Fruit fly (Drosophila melanogaster) whole organism, embryonic: ENCODE measurements around the gene Jupiter.

Experiments used
- ATbp ChIP-seq: fragments of 200-800 bp; sonication (Bioruptor generic); optimal IDR thresholded peaks from 2 replicates; lab custom pipeline; 2017; ENCODE audit warnings: missing biosample characterization, mild to moderate bottlenecking, missing genetic modification characterization, missing genetic modification reagents
- Adf1 ChIP-seq: fragments of 200-800 bp; sonication (Bioruptor generic); IDR thresholded peaks from 2 replicates; pipeline ENCODE4 v1.3.6; 2022; ENCODE audit warnings: missing biosample characterization, missing genetic modification characterization
- Atf3 ChIP-seq: fragments of 200-800 bp; sonication (Bioruptor generic); optimal IDR thresholded peaks from 3 replicates; lab custom pipeline; 2016; ENCODE audit warnings: missing biosample characterization, missing genetic modification characterization
- Bgb ChIP-seq: fragments of 200-800 bp; sonication (Bioruptor generic); IDR thresholded peaks from 2 replicates; pipeline ENCODE4 v1.3.6; 2022; ENCODE audit warnings: missing biosample characterization, missing genetic modification characterization; ENCODE audit not compliant: partially characterized antibody
- CG10209 ChIP-seq: fragments of 200-800 bp; sonication (Bioruptor generic); optimal IDR thresholded peaks from 3 replicates; lab custom pipeline; 2017; ENCODE audit warnings: missing biosample characterization, mild to moderate bottlenecking, missing genetic modification characterization, missing genetic modification reagents
- CG11695 ChIP-seq: fragments of 200-800 bp; sonication (Bioruptor generic); IDR thresholded peaks from 3 replicates; pipeline ENCODE4 v1.3.6; 2022; ENCODE audit warnings: missing biosample characterization, missing genetic modification characterization
- CG11723 ChIP-seq: fragments of 200-800 bp; sonication (Bioruptor generic); optimal IDR thresholded peaks from 2 replicates; lab custom pipeline; 2017; ENCODE audit warnings: missing biosample characterization, mild to moderate bottlenecking, missing genetic modification characterization
- CG14014 ChIP-seq: fragments of 200-800 bp; sonication (Bioruptor generic); IDR thresholded peaks from 2 replicates; pipeline ENCODE4 v1.3.6; 2022; ENCODE audit warnings: missing biosample characterization, missing genetic modification characterization
- CG15073 ChIP-seq: fragments of 200-800 bp; sonication (Bioruptor generic); optimal IDR thresholded peaks from 2 replicates; lab custom pipeline; 2016; ENCODE audit warnings: missing biosample characterization, missing genetic modification characterization
- CG1603 ChIP-seq: fragments of 200-800 bp; sonication (Bioruptor generic); optimal IDR thresholded peaks from 2 replicates; lab custom pipeline; 2019; ENCODE audit warnings: missing biosample characterization, mild to moderate bottlenecking, missing genetic modification characterization, moderate library complexity
- CG1792 ChIP-seq: fragments of 200-800 bp; sonication (Bioruptor generic); optimal IDR thresholded peaks from 2 replicates; lab custom pipeline; 2016; ENCODE audit warnings: missing biosample characterization, missing genetic modification characterization
- CG2202 ChIP-seq: fragments of 200-800 bp; sonication (Bioruptor generic); optimal IDR thresholded peaks from 2 replicates; lab custom pipeline; 2018; ENCODE audit warnings: missing biosample characterization, mild to moderate bottlenecking, missing genetic modification characterization
- CG31388 ChIP-seq: fragments of 200-800 bp; sonication (Bioruptor generic); optimal IDR thresholded peaks from 2 replicates; lab custom pipeline; 2016; ENCODE audit warnings: missing biosample characterization, missing genetic modification characterization
- CG33557 ChIP-seq: fragments of 200-800 bp; sonication (Bioruptor generic); optimal IDR thresholded peaks from 2 replicates; lab custom pipeline; 2019; ENCODE audit warnings: missing biosample characterization, mild to moderate bottlenecking, missing genetic modification characterization, moderate library complexity
- CG34224 ChIP-seq: fragments of 200-800 bp; sonication (Bioruptor generic); IDR thresholded peaks from 3 replicates; pipeline ENCODE4 v1.3.6; 2022; ENCODE audit warnings: missing biosample characterization, missing genetic modification characterization; ENCODE audit not compliant: partially characterized antibody
- CG6765 ChIP-seq: fragments of 200-800 bp; sonication (Bioruptor generic); optimal IDR thresholded peaks from 3 replicates; lab custom pipeline; 2017; ENCODE audit warnings: missing biosample characterization, mild to moderate bottlenecking, missing genetic modification characterization
- CG8359 ChIP-seq: fragments of 200-800 bp; sonication (Bioruptor generic); optimal IDR thresholded peaks from 2 replicates; lab custom pipeline; 2017; ENCODE audit warnings: missing biosample characterization, mild to moderate bottlenecking, missing genetic modification characterization, borderline replicate concordance
- Ets97D ChIP-seq: fragments of 200-800 bp; sonication (Bioruptor generic); optimal IDR thresholded peaks from 3 replicates; lab custom pipeline; 2016; ENCODE audit warnings: missing biosample characterization, missing genetic modification characterization
- Gsc ChIP-seq: fragments of 200-800 bp; sonication (Bioruptor generic); IDR thresholded peaks from 2 replicates; pipeline ENCODE4 v1.3.6; 2022; ENCODE audit warnings: missing biosample characterization, missing genetic modification characterization
- HLH54F ChIP-seq: fragments of 200-800 bp; sonication (Bioruptor generic); optimal IDR thresholded peaks from 3 replicates; lab custom pipeline; 2016; ENCODE audit warnings: missing biosample characterization, missing genetic modification characterization
- HmgZ ChIP-seq: fragments of 200-800 bp; sonication (Bioruptor generic); optimal IDR thresholded peaks from 2 replicates; lab custom pipeline; 2018; ENCODE audit warnings: missing biosample characterization, mild to moderate bottlenecking, missing genetic modification characterization
- Kr ChIP-seq: fragments of 200-800 bp; sonication (Bioruptor generic); optimal IDR thresholded peaks from 2 replicates; lab custom pipeline; 2017; ENCODE audit warnings: missing biosample characterization, mild to moderate bottlenecking, missing genetic modification characterization
- Max ChIP-seq: fragments of 200-800 bp; sonication (Bioruptor generic); optimal IDR thresholded peaks from 2 replicates; lab custom pipeline; 2016; ENCODE audit warnings: missing biosample characterization, mild to moderate bottlenecking, missing genetic modification characterization
- Med ChIP-seq: fragments of 200-800 bp; sonication (Bioruptor generic); peaks from one replicate; lab custom pipeline; 2016; ENCODE audit warnings: missing biosample characterization, missing genetic modification characterization, mild to moderate bottlenecking, inconsistent platforms, moderate library complexity
- Oaz ChIP-seq: fragments of 200-800 bp; sonication (Bioruptor generic); IDR thresholded peaks from 2 replicates; pipeline ENCODE4 v1.3.6; 2022; ENCODE audit warnings: missing biosample characterization, missing genetic modification characterization
- Sry-δ ChIP-seq: fragments of 200-800 bp; sonication (Bioruptor generic); optimal IDR thresholded peaks from 2 replicates; lab custom pipeline; 2016; ENCODE audit warnings: missing biosample characterization, missing genetic modification characterization
- al ChIP-seq: fragments of 200-800 bp; sonication (Bioruptor generic); IDR thresholded peaks from 2 replicates; pipeline ENCODE4 v1.3.6; 2022; ENCODE audit warnings: missing biosample characterization, missing genetic modification characterization
- aop ChIP-seq: fragments of 200-800 bp; sonication (Bioruptor generic); IDR thresholded peaks from 2 replicates; pipeline ENCODE4 v1.3.6; 2022; ENCODE audit warnings: missing biosample characterization, missing genetic modification characterization
- bab2 ChIP-seq: fragments of 200-800 bp; sonication (Bioruptor generic); optimal IDR thresholded peaks from 2 replicates; lab custom pipeline; 2016; ENCODE audit warnings: missing biosample characterization, missing genetic modification characterization
- chm ChIP-seq: fragments of 200-800 bp; sonication (Bioruptor generic); IDR thresholded peaks from 2 replicates; pipeline ENCODE4 v1.3.6; 2022; ENCODE audit warnings: missing biosample characterization, missing genetic modification characterization
- cwo ChIP-seq: fragments of 200-800 bp; sonication (Bioruptor generic); optimal IDR thresholded peaks from 3 replicates; lab custom pipeline; 2017; ENCODE audit warnings: missing biosample characterization, missing genetic modification characterization, mild to moderate bottlenecking, moderate library complexity, missing genetic modification reagents
- danr ChIP-seq: fragments of 200-800 bp; sonication (Bioruptor generic); IDR thresholded peaks from 2 replicates; pipeline ENCODE4 v1.3.6; 2022; ENCODE audit warnings: missing biosample characterization, missing genetic modification characterization
- dati ChIP-seq: fragments of 200-800 bp; sonication (Bioruptor generic); IDR thresholded peaks from 2 replicates; pipeline ENCODE4 v1.3.6; 2022; ENCODE audit warnings: missing biosample characterization, missing genetic modification characterization
- dpn ChIP-seq, 2 experiments: fragments of 200-800 bp; sonication (Bioruptor generic); optimal IDR thresholded peaks; 3 replicates each; lab custom pipeline; 2016; ENCODE audit warnings: missing biosample characterization in 2 of 2, missing genetic modification characterization in 2 of 2
- ems ChIP-seq: fragments of 200-800 bp; sonication (Bioruptor generic); optimal IDR thresholded peaks from 3 replicates; lab custom pipeline; 2016; ENCODE audit warnings: missing biosample characterization, missing genetic modification characterization
- eve ChIP-seq, 2 experiments: fragments of >200 bp; optimal IDR thresholded peaks; 2 replicates each; lab custom pipeline; 2017; ENCODE audit warnings: missing biosample characterization in 2 of 2, missing genetic modification characterization in 2 of 2
- ewg ChIP-seq: fragments of 200-800 bp; sonication (Bioruptor generic); optimal IDR thresholded peaks from 3 replicates; lab custom pipeline; 2017; ENCODE audit warnings: mild to moderate bottlenecking, missing biosample characterization, missing genetic modification reagents, missing genetic modification characterization
- eyg ChIP-seq: fragments of 200-800 bp; sonication (Bioruptor generic); optimal IDR thresholded peaks from 3 replicates; lab custom pipeline; 2016; ENCODE audit warnings: missing biosample characterization, missing genetic modification characterization
- ftz-f1 ChIP-seq: fragments of 200-800 bp; sonication (Bioruptor generic); optimal IDR thresholded peaks from 2 replicates; lab custom pipeline; 2016; ENCODE audit warnings: missing biosample characterization, missing genetic modification characterization
- fu2 ChIP-seq: fragments of 200-800 bp; sonication (Bioruptor generic); optimal IDR thresholded peaks from 2 replicates; lab custom pipeline; 2016; ENCODE audit warnings: missing biosample characterization, missing genetic modification characterization
- lilli ChIP-seq: fragments of 200-800 bp; sonication (Bioruptor generic); optimal IDR thresholded peaks from 3 replicates; lab custom pipeline; 2016; ENCODE audit warnings: missing biosample characterization, missing genetic modification characterization
- mirr ChIP-seq: fragments of 200-800 bp; sonication (Bioruptor generic); optimal IDR thresholded peaks from 3 replicates; lab custom pipeline; 2018; ENCODE audit warnings: missing biosample characterization, mild to moderate bottlenecking, missing genetic modification characterization
- mld ChIP-seq: fragments of 200-800 bp; sonication (Bioruptor generic); IDR thresholded peaks from 3 replicates; pipeline ENCODE4 v1.3.6; 2022; ENCODE audit warnings: missing biosample characterization, missing genetic modification characterization; ENCODE audit not compliant: partially characterized antibody
- otp ChIP-seq: fragments of 200-800 bp; sonication (Bioruptor generic); IDR thresholded peaks from 3 replicates; pipeline ENCODE4, ENCODE4 v1.3.6; 2022; ENCODE audit warnings: missing biosample characterization, missing genetic modification characterization
- peb ChIP-seq: fragments of 200-800 bp; sonication (Bioruptor generic); IDR thresholded peaks from 2 replicates; pipeline ENCODE4 v1.3.6; 2022; ENCODE audit warnings: missing biosample characterization, missing genetic modification characterization
- phol ChIP-seq: fragments of 200-800 bp; sonication (Bioruptor generic); optimal IDR thresholded peaks from 3 replicates; lab custom pipeline; 2018; ENCODE audit warnings: missing biosample characterization, mild to moderate bottlenecking, missing genetic modification characterization, moderate library complexity
- sens ChIP-seq: fragments of 200-800 bp; sonication (Bioruptor generic); peaks from one replicate; lab custom pipeline; 2016; ENCODE audit warnings: missing biosample characterization, missing genetic modification characterization
- slp2 ChIP-seq: fragments of 200-800 bp; sonication (Bioruptor generic); optimal IDR thresholded peaks from 2 replicates; lab custom pipeline; 2016; ENCODE audit warnings: missing biosample characterization, missing genetic modification characterization
- stwl ChIP-seq: fragments of 200-800 bp; sonication (Bioruptor generic); optimal IDR thresholded peaks from 3 replicates; lab custom pipeline; 2018; ENCODE audit warnings: missing biosample characterization, mild to moderate bottlenecking, missing genetic modification characterization, moderate library complexity
- tup ChIP-seq: fragments of 200-800 bp; sonication (Bioruptor generic); optimal IDR thresholded peaks from 2 replicates; lab custom pipeline; 2016; ENCODE audit warnings: missing biosample characterization, mild to moderate bottlenecking, missing genetic modification characterization, moderate library complexity
- unc-4 ChIP-seq: fragments of 200-800 bp; sonication (Bioruptor generic); IDR thresholded peaks from 2 replicates; pipeline ENCODE4 v1.3.6; 2022; ENCODE audit warnings: missing biosample characterization, missing genetic modification characterization; ENCODE audit not compliant: partially characterized antibody
- wdn ChIP-seq: fragments of 200-800 bp; sonication (Bioruptor generic); IDR thresholded peaks from 2 replicates; pipeline ENCODE4 v1.3.6; 2022; ENCODE audit warnings: missing biosample characterization, missing genetic modification characterization

Gene Jupiter

dm6 chr3R:11661712-11662111 lies 42.0 kb upstream of the Jupiter start (continued):
- TF ChIP-seq fu2 (GFP tag; lab: Kevin White, UChicago), result no peak
- TF ChIP-seq CG1792 (GFP tag; lab: Kevin White, UChicago), result no peak
- TF ChIP-seq HmgZ (tag; lab: Kevin White, UChicago), result peak; percentile 38
- TF ChIP-seq lilli (GFP tag; lab: Kevin White, UChicago), result no peak
- TF ChIP-seq ewg, result peak; percentile 31
- TF ChIP-seq CG14014 (GFP tag; lab: Robert Waterston, UW), result peak; percentile 15; the same call in 1 of the 2 replicates
- no peak for TF ChIP-seq mirr (GFP tag; lab: Kevin White, UChicago)
- TF ChIP-seq CG1603 (tag; lab: Kevin White, UChicago), result peak; percentile 65
- TF ChIP-seq Oaz (GFP tag; lab: Robert Waterston, UW), result 0 out of 2 replicates have a peak, but pooled peaks have one; percentile 34
- TF ChIP-seq HLH54F (GFP tag; lab: Kevin White, UChicago), result no peak
- TF ChIP-seq al (GFP tag; lab: Robert Waterston, UW), result no peak
- no peak for TF ChIP-seq Bgb
- no peak for TF ChIP-seq unc-4 (GFP tag; lab: Robert Waterston, UW)
- TF ChIP-seq CG6765 (GFP tag; lab: Kevin White, UChicago), result no peak
- TF ChIP-seq bab2, result no peak
- no peak for TF ChIP-seq Kr (GFP tag; lab: Kevin White, UChicago)
- TF ChIP-seq chm (GFP tag; lab: Robert Waterston, UW), result no peak
- TF ChIP-seq CG10209 (GFP tag; lab: Kevin White, UChicago), result peak; percentile 45
- TF ChIP-seq ftz-f1, result no peak
- TF ChIP-seq Atf3 (GFP tag; lab: Kevin White, UChicago), result no peak
- no peak for TF ChIP-seq CG2202 (tag; lab: Kevin White, UChicago)
- peak; percentile 4 for TF ChIP-seq ems
- TF ChIP-seq CG31388 (GFP tag; lab: Kevin White, UChicago), result no peak
- TF ChIP-seq stwl, result no peak
- TF ChIP-seq Gsc, result no peak
- peak; percentile 64 for TF ChIP-seq cwo (GFP tag; lab: Kevin White, UChicago)
- peak; percentile 79 for TF ChIP-seq sens (GFP tag; lab: Kevin White, UChicago)
- no peak for TF ChIP-seq CG34224 (GFP tag; lab: Robert Waterston, UW)
- TF ChIP-seq slp2 (GFP tag; lab: Kevin White, UChicago), result no peak
- TF ChIP-seq tup (GFP tag; lab: Kevin White, UChicago), result no peak
- TF ChIP-seq eyg (GFP tag; lab: Kevin White, UChicago), result no peak
- TF ChIP-seq ATbp (GFP tag; lab: Kevin White, UChicago), result peak; percentile 48
- no peak for TF ChIP-seq danr (GFP tag; lab: Robert Waterston, UW)
- TF ChIP-seq peb (GFP tag; lab: Robert Waterston, UW), result no peak
- no peak for TF ChIP-seq wdn (GFP tag; lab: Robert Waterston, UW)
- peak; percentile 35 for TF ChIP-seq CG11723 (GFP tag; lab: Kevin White, UChicago)
- no peak for TF ChIP-seq Sry-δ (GFP tag; lab: Kevin White, UChicago)
- TF ChIP-seq phol (tag; lab: Kevin White, UChicago), result peak; percentile 52
- peak in 1 of 2 experiments; percentile 19 for TF ChIP-seq dpn (GFP tag; optimal IDR thresholded peaks at IDR 0.05; lab: Kevin White, UChicago)
- TF ChIP-seq mld, result no peak
- TF ChIP-seq Max, result no peak
- no peak for TF ChIP-seq Adf1 (GFP tag; lab: Robert Waterston, UW)
- TF ChIP-seq CG8359 (GFP tag; lab: Kevin White, UChicago), result no peak
- TF ChIP-seq CG33557 (GFP tag; lab: Kevin White, UChicago), result no peak
- no peak for TF ChIP-seq dati (GFP tag; lab: Robert Waterston, UW)
- TF ChIP-seq aop, result no peak
- TF ChIP-seq Ets97D (GFP tag; lab: Kevin White, UChicago), result no peak
- peak; percentile 84 for TF ChIP-seq Med
- TF ChIP-seq otp (GFP tag; lab: Robert Waterston, UW), result 0 out of 3 replicates have a peak, but pooled peaks have one; percentile 17
- no peak for TF ChIP-seq eve (GFP tag; optimal IDR thresholded peaks at IDR 0.05; lab: Kevin White, UChicago)
- peak; percentile 57; the same call in 1 of the 3 replicates for TF ChIP-seq CG11695 (GFP tag; lab: Robert Waterston, UW)
- no peak for TF ChIP-seq CG15073 (GFP tag; lab: Kevin White, UChicago)
